Worm (Caenorhabditis elegans) whole organism, L2 larva: ENCODE results near the gene K11C4.2.
A peak's percentile ranks its signal among the peaks of the same experiment; 100 is the strongest.

ENCODE experiments used
- C34F6.9 ChIP-seq: fragments of 150-350 bp; optimal IDR thresholded peaks from 2 replicates; lab custom pipeline; 2014; ENCODE audit warnings: missing biosample characterization, missing genetic modification characterization
- F13H6.1 ChIP-seq: sonication (generic microtip); optimal IDR thresholded peaks from 2 replicates; lab custom pipeline; 2016; ENCODE audit warnings: missing genetic modification characterization, missing compliant biosample characterization
- R02D3.7 ChIP-seq: fragments of 150-350 bp; optimal IDR thresholded peaks from 2 replicates; lab custom pipeline; 2014; ENCODE audit warnings: missing biosample characterization, missing genetic modification characterization
- Y55F3AM.14 ChIP-seq: fragments of 200-800 bp; sonication (Bioruptor generic); optimal IDR thresholded peaks from 2 replicates; lab custom pipeline; 2018; ENCODE audit warnings: mild to moderate bottlenecking, missing genetic modification characterization, missing compliant biosample characterization
- ZK546.5 ChIP-seq: sonication (generic microtip); optimal IDR thresholded peaks from 2 replicates; lab custom pipeline; 2017; ENCODE audit warnings: missing biosample characterization, missing genetic modification characterization
- alr-1 ChIP-seq: fragments of 150-350 bp; optimal IDR thresholded peaks from 2 replicates; lab custom pipeline; 2014; ENCODE audit warnings: missing biosample characterization, missing genetic modification characterization
- aly-2 ChIP-seq: fragments of 150-350 bp; optimal IDR thresholded peaks from 2 replicates; lab custom pipeline; 2014; ENCODE audit warnings: missing biosample characterization, missing genetic modification characterization
- ama-1 ChIP-seq: fragments of 150-350 bp; optimal IDR thresholded peaks from 2 replicates; lab custom pipeline; 2018; ENCODE audit warnings: inconsistent platforms
- blmp-1 ChIP-seq: sonication (generic microtip); optimal IDR thresholded peaks from 2 replicates; lab custom pipeline; 2017; ENCODE audit warnings: missing genetic modification characterization, mild to moderate bottlenecking, missing compliant biosample characterization, antibody characterized with exemption, moderate library complexity; ENCODE audit not compliant: insufficient read depth
- ceh-16 ChIP-seq: fragments of 150-350 bp; optimal IDR thresholded peaks from 2 replicates; lab custom pipeline; 2014; ENCODE audit warnings: missing biosample characterization, missing genetic modification characterization
- ceh-82 ChIP-seq: fragments of 150-350 bp; optimal IDR thresholded peaks from 2 replicates; lab custom pipeline; 2014; ENCODE audit warnings: missing biosample characterization, missing genetic modification characterization
- crh-2 ChIP-seq: sonication (generic microtip); optimal IDR thresholded peaks from 2 replicates; lab custom pipeline; 2017; ENCODE audit warnings: missing biosample characterization, missing genetic modification characterization
- dmd-4 ChIP-seq: sonication (generic microtip); optimal IDR thresholded peaks from 2 replicates; lab custom pipeline; 2017; ENCODE audit warnings: missing biosample characterization, missing genetic modification characterization
- egl-27 ChIP-seq: sonication (generic microtip); optimal IDR thresholded peaks from 3 replicates; lab custom pipeline; 2017; ENCODE audit warnings: missing biosample characterization, missing genetic modification reagents, missing genetic modification characterization
- elt-1 ChIP-seq: fragments of 150-350 bp; optimal IDR thresholded peaks from 2 replicates; lab custom pipeline; 2014; ENCODE audit warnings: missing biosample characterization, missing genetic modification characterization
- elt-3 ChIP-seq: sonication (generic microtip); optimal IDR thresholded peaks from 2 replicates; lab custom pipeline; 2017; ENCODE audit warnings: missing biosample characterization, missing genetic modification characterization
- fos-1 ChIP-seq: fragments of 150-350 bp; optimal IDR thresholded peaks from 2 replicates; lab custom pipeline; 2014; ENCODE audit warnings: missing biosample characterization, missing genetic modification characterization
- gmeb-1 ChIP-seq: fragments of 150-350 bp; optimal IDR thresholded peaks from 2 replicates; lab custom pipeline; 2014; ENCODE audit warnings: missing biosample characterization, missing genetic modification characterization
- lin-11 ChIP-seq: fragments of 150-350 bp; sonication (generic microtip); optimal IDR thresholded peaks from 2 replicates; lab custom pipeline; 2014; ENCODE audit warnings: missing biosample characterization, missing genetic modification characterization, inconsistent platforms, mixed read lengths
- lin-13 ChIP-seq: fragments of 150-350 bp; optimal IDR thresholded peaks from 2 replicates; lab custom pipeline; 2014; ENCODE audit warnings: missing biosample characterization, missing genetic modification reagents, missing genetic modification characterization
- lin-39 ChIP-seq: fragments of 150-350 bp; optimal IDR thresholded peaks from 2 replicates; lab custom pipeline; 2014; ENCODE audit warnings: missing biosample characterization, missing genetic modification reagents, missing genetic modification characterization
- lsy-2 ChIP-seq, 2 experiments: fragments of 150-350 bp in 1 of 2; sonication (generic microtip) in 1 of 2; optimal IDR thresholded peaks; 2 replicates each; lab custom pipeline; 2014 to 2017; ENCODE audit warnings: missing biosample characterization in 2 of 2, missing genetic modification characterization in 2 of 2
- mab-5 ChIP-seq: fragments of 150-350 bp; optimal IDR thresholded peaks from 2 replicates; lab custom pipeline; 2014; ENCODE audit warnings: missing biosample characterization, missing genetic modification characterization
- mbf-1 ChIP-seq: sonication (generic microtip); optimal IDR thresholded peaks from 2 replicates; lab custom pipeline; 2017; ENCODE audit warnings: missing biosample characterization, missing genetic modification characterization
- mdl-1 ChIP-seq, 2 experiments: fragments of 150-350 bp in 1 of 2; sonication (generic microtip) in 1 of 2; optimal IDR thresholded peaks; 2 replicates each; lab custom pipeline; 2017; ENCODE audit warnings: missing biosample characterization in 2 of 2, missing genetic modification characterization in 2 of 2
- nhr-10 ChIP-seq: sonication (generic microtip); optimal IDR thresholded peaks from 2 replicates; lab custom pipeline; 2017; ENCODE audit warnings: missing biosample characterization, missing genetic modification characterization
- nhr-11 ChIP-seq: fragments of 150-350 bp; optimal IDR thresholded peaks from 2 replicates; lab custom pipeline; 2014; ENCODE audit warnings: missing biosample characterization, missing genetic modification characterization
- nhr-12 ChIP-seq: fragments of 150-350 bp; optimal IDR thresholded peaks from 2 replicates; lab custom pipeline; 2014; ENCODE audit warnings: missing biosample characterization, missing genetic modification characterization
- nhr-129 ChIP-seq: fragments of 150-350 bp; optimal IDR thresholded peaks from 2 replicates; lab custom pipeline; 2014; ENCODE audit warnings: missing biosample characterization, missing genetic modification characterization
- nhr-21 ChIP-seq: fragments of 150-350 bp; optimal IDR thresholded peaks from 2 replicates; lab custom pipeline; 2014; ENCODE audit warnings: missing biosample characterization, missing genetic modification characterization
- nhr-23 ChIP-seq: fragments of 150-350 bp; optimal IDR thresholded peaks from 2 replicates; lab custom pipeline; 2014; ENCODE audit warnings: missing biosample characterization, missing genetic modification reagents, missing genetic modification characterization
- nhr-237 ChIP-seq: fragments of 150-350 bp; optimal IDR thresholded peaks from 2 replicates; lab custom pipeline; 2014; ENCODE audit warnings: missing biosample characterization, missing genetic modification characterization
- nhr-25 ChIP-seq: fragments of 150-350 bp; sonication (generic microtip); optimal IDR thresholded peaks from 3 replicates; lab custom pipeline; 2014; ENCODE audit warnings: missing biosample characterization, missing genetic modification characterization
- nhr-6 ChIP-seq: fragments of 150-350 bp; optimal IDR thresholded peaks from 2 replicates; lab custom pipeline; 2014; ENCODE audit warnings: missing biosample characterization, missing genetic modification characterization
- nhr-77 ChIP-seq: fragments of 150-350 bp; optimal IDR thresholded peaks from 2 replicates; lab custom pipeline; 2014; ENCODE audit warnings: missing biosample characterization, missing genetic modification characterization
- peb-1 ChIP-seq: fragments of 150-350 bp; optimal IDR thresholded peaks from 2 replicates; lab custom pipeline; 2014; ENCODE audit warnings: missing biosample characterization, missing genetic modification characterization
- sem-4 ChIP-seq: fragments of 150-350 bp; optimal IDR thresholded peaks from 2 replicates; lab custom pipeline; 2014; ENCODE audit warnings: missing biosample characterization, missing genetic modification reagents, missing genetic modification characterization
- skn-1 ChIP-seq: sonication (generic microtip); optimal IDR thresholded peaks from 2 replicates; lab custom pipeline; 2017; ENCODE audit warnings: missing biosample characterization, missing genetic modification characterization
- sma-3 ChIP-seq: sonication (generic microtip); optimal IDR thresholded peaks from 2 replicates; lab custom pipeline; 2016; ENCODE audit warnings: missing genetic modification reagents, missing genetic modification characterization, missing compliant biosample characterization
- sma-9 ChIP-seq, 2 experiments: fragments of 150-350 bp in 1 of 2; sonication (generic microtip) in 1 of 2; optimal IDR thresholded peaks; 2 replicates each; lab custom pipeline; 2014 to 2016; ENCODE audit warnings: missing genetic modification characterization in 2 of 2, mild to moderate bottlenecking in 1 of 2, missing biosample characterization in 1 of 2, missing compliant biosample characterization in 1 of 2, missing genetic modification reagents in 1 of 2, moderate library complexity in 1 of 2
- snpc-4 ChIP-seq: fragments of 150-350 bp; optimal IDR thresholded peaks from 2 replicates; lab custom pipeline; 2014; ENCODE audit warnings: missing biosample characterization, missing genetic modification characterization
- unc-39 ChIP-seq: fragments of 150-350 bp; optimal IDR thresholded peaks from 2 replicates; lab custom pipeline; 2014; ENCODE audit warnings: missing biosample characterization, missing genetic modification characterization
- unc-55 ChIP-seq: fragments of 150-350 bp; sonication (generic microtip); optimal IDR thresholded peaks from 3 replicates; lab custom pipeline; 2014; ENCODE audit warnings: missing biosample characterization, missing genetic modification reagents, missing genetic modification characterization
- unc-62 ChIP-seq: fragments of 150-350 bp; optimal IDR thresholded peaks from 2 replicates; lab custom pipeline; 2014; ENCODE audit warnings: missing biosample characterization, missing genetic modification reagents, missing genetic modification characterization
- zag-1 ChIP-seq: fragments of 150-350 bp; optimal IDR thresholded peaks from 2 replicates; lab custom pipeline; 2014; ENCODE audit warnings: missing biosample characterization, missing genetic modification characterization
- ztf-1 ChIP-seq: fragments of 200-800 bp; sonication (Bioruptor generic); conservative IDR thresholded peaks from 2 replicates; pipeline ENCODE4 v1.3.6; 2022; ENCODE audit warnings: missing genetic modification characterization, missing compliant biosample characterization
- ztf-11 ChIP-seq: sonication (generic microtip); optimal IDR thresholded peaks from 2 replicates; lab custom pipeline; 2017; ENCODE audit warnings: missing biosample characterization, missing genetic modification characterization
- ztf-4 ChIP-seq: fragments of 150-350 bp; optimal IDR thresholded peaks from 2 replicates; lab custom pipeline; 2014; ENCODE audit warnings: missing biosample characterization, missing genetic modification characterization

The K11C4.2 gene

DNA sequence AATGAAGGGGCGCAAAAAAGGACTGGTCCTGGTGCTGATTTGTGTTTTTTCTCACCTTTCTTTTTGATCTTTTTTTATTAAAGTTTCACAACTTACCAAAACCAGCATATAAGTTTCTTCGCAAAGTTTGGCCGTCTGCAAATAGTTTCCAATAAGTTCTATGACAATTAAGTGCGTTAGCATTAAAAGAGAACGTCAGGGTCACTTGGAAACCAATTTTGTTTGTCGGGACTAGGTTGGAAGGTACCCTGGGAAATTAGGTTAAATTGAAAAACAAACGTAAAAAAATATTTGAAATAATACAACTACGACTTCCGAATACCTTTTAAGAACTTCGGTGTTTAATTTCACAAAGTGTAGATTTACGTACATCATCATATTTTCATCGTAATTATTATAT is 16.3 kb upstream of the K11C4.2 start:
- no peak for TF ChIP-seq ztf-1 (GFP tag; lab: Robert Waterston, UW)
- no peak for TF ChIP-seq nhr-77
- no peak for TF ChIP-seq dmd-4
- TF ChIP-seq nhr-25 (tag; lab: Kevin White, UChicago): no peak
- TF ChIP-seq lsy-2 (tag; optimal IDR thresholded peaks at IDR 0.05; lab: Kevin White, UChicago): no peak
- TF ChIP-seq, all 48 proteins: peak for 0

DNA sequence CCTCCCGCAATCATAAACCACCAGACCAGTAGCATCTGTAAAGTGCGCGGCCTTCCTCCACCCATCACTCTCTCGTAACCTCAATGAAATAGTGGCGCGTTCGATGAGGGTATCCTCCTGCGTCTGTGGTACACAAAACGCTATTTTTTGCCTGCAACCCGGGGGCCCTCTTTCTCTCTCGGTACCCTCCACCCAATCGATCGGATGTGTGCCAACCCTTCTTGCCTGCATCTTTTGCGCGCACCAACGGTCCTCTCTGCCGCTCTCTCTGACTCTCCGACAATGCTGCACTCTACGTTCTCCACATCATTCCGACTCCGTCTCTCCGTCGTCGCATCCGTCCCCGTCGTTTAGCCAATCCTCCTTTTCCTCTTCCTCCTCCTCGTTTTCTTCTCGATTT is 15.4 kb upstream of the K11C4.2 start:
- peak; percentile 56 for TF ChIP-seq nhr-25 (tag; lab: Kevin White, UChicago)
- peak; percentile 67 for TF ChIP-seq ceh-82 (tag; lab: Kevin White, UChicago)
- no peak for TF ChIP-seq mbf-1
- TF ChIP-seq nhr-21 (tag; lab: Kevin White, UChicago): peak; percentile 26
- peak; percentile 95 for TF ChIP-seq F13H6.1
- peak; percentile 34 for TF ChIP-seq snpc-4 (tag; lab: Kevin White, UChicago)
- TF ChIP-seq mdl-1 (tag; optimal IDR thresholded peaks at IDR 0.05; lab: Kevin White, UChicago): peak; percentile 51 to 61
- TF ChIP-seq egl-27 (tag; lab: Kevin White, UChicago): peak; percentile 64
- peak; percentile 7 for TF ChIP-seq ztf-11 (tag; lab: Kevin White, UChicago)
- no peak for TF ChIP-seq dmd-4
- TF ChIP-seq elt-3 (tag; lab: Kevin White, UChicago): no peak
- TF ChIP-seq nhr-10 (tag; lab: Kevin White, UChicago): peak; percentile 0
- TF ChIP-seq lin-39 (tag; lab: Kevin White, UChicago): peak; percentile 48
- TF ChIP-seq Y55F3AM.14 (GFP tag; lab: Kevin White, UChicago): peak; percentile 30
- peak; percentile 34 for TF ChIP-seq sma-3
- peak; percentile 38 for TF ChIP-seq blmp-1 (tag; lab: Kevin White, UChicago)
- TF ChIP-seq fos-1: peak; percentile 67
- no peak for TF ChIP-seq nhr-77
- peak; percentile 62 for TF ChIP-seq mab-5 (tag; lab: Kevin White, UChicago)
- peak; percentile 89 for TF ChIP-seq nhr-129 (tag; lab: Kevin White, UChicago)
- no peak for TF ChIP-seq ZK546.5 (tag; lab: Kevin White, UChicago)
- TF ChIP-seq sem-4: peak; percentile 61
- TF ChIP-seq lsy-2 (tag; optimal IDR thresholded peaks at IDR 0.05; lab: Kevin White, UChicago): peak; percentile 61 to 67
- no peak for TF ChIP-seq skn-1 (tag; lab: Kevin White, UChicago)
- TF ChIP-seq gmeb-1 (tag; lab: Kevin White, UChicago): peak; percentile 11
- TF ChIP-seq aly-2: no peak
- no peak for TF ChIP-seq elt-1
- peak; percentile 85 for TF ChIP-seq unc-55 (GFP tag; lab: Kevin White, UChicago)
- TF ChIP-seq C34F6.9: peak; percentile 82
- no peak for TF ChIP-seq unc-62 (GFP tag; lab: Kevin White, UChicago)
- no peak for TF ChIP-seq ama-1 (lab: Kevin White, UChicago)
- TF ChIP-seq nhr-11 (tag; lab: Kevin White, UChicago): no peak
- TF ChIP-seq ztf-4: peak; percentile 36
- peak; percentile 21 for TF ChIP-seq crh-2 (tag; lab: Kevin White, UChicago)
- no peak for TF ChIP-seq ztf-1 (GFP tag; lab: Robert Waterston, UW)
- TF ChIP-seq nhr-23 (tag; lab: Kevin White, UChicago): no peak
- TF ChIP-seq lin-11 (tag; lab: Kevin White, UChicago): peak; percentile 59
- no peak for TF ChIP-seq alr-1 (tag; lab: Kevin White, UChicago)
- peak; percentile 55 for TF ChIP-seq lin-13
- peak; percentile 12 for TF ChIP-seq nhr-6
- peak; percentile 76 for TF ChIP-seq sma-9 (GFP tag; optimal IDR thresholded peaks at IDR 0.05; lab: Kevin White, UChicago)
- TF ChIP-seq sma-9 (tag; optimal IDR thresholded peaks at IDR 0.05; lab: Kevin White, UChicago): no peak
- no peak for TF ChIP-seq nhr-12
- TF ChIP-seq nhr-237 (tag; lab: Kevin White, UChicago): no peak
- TF ChIP-seq unc-39 (tag; lab: Kevin White, UChicago): peak; percentile 56
- TF ChIP-seq zag-1 (tag; lab: Kevin White, UChicago): peak; percentile 75
- peak; percentile 50 for TF ChIP-seq ceh-16 (tag; lab: Kevin White, UChicago)
- TF ChIP-seq R02D3.7 (tag; lab: Kevin White, UChicago): no peak
- TF ChIP-seq peb-1 (tag; lab: Kevin White, UChicago): no peak
- TF ChIP-seq, all 48 proteins: peak for 30
